Worm (Caenorhabditis elegans) whole organism, young adult: Measurements from ENCODE around the gene C54D1.7.

Experiments used
- B0019.2 ChIP-seq: fragments of 200-800 bp; sonication (Bioruptor generic); conservative IDR thresholded peaks from 2 replicates; pipeline ENCODE4 v1.3.6; 2022; ENCODE audit warnings: missing genetic modification reagents, missing genetic modification characterization, missing compliant biosample characterization
- B0261.1 ChIP-seq: sonication (generic microtip); optimal IDR thresholded peaks from 2 replicates; lab custom pipeline; 2016; ENCODE audit warnings: mild to moderate bottlenecking, missing genetic modification characterization, moderate library complexity, missing compliant biosample characterization
- B0336.3 ChIP-seq: fragments of 200-800 bp; sonication (Bioruptor generic); IDR thresholded peaks from 2 replicates; pipeline ENCODE4 v1.3.6; 2022; ENCODE audit warnings: missing genetic modification characterization, missing compliant biosample characterization
- F49E8.2 ChIP-seq: sonication (generic microtip); optimal IDR thresholded peaks from 3 replicates; lab custom pipeline; 2017; ENCODE audit warnings: missing genetic modification characterization, mild to moderate bottlenecking, missing compliant biosample characterization, antibody characterized with exemption, moderate library complexity; ENCODE audit not compliant: insufficient read depth
- F52B5.7 ChIP-seq: sonication (generic microtip); optimal IDR thresholded peaks from 2 replicates; lab custom pipeline; 2016; ENCODE audit warnings: mild to moderate bottlenecking, missing genetic modification characterization, missing compliant biosample characterization
- K11D2.4 ChIP-seq: fragments of 200-800 bp; sonication (Bioruptor generic); IDR thresholded peaks from 2 replicates; pipeline ENCODE4 v1.3.6; 2022; ENCODE audit warnings: missing genetic modification reagents, missing genetic modification characterization, missing compliant biosample characterization
- T07F8.4 ChIP-seq: sonication (generic microtip); optimal IDR thresholded peaks from 2 replicates; lab custom pipeline; 2016; ENCODE audit warnings: mild to moderate bottlenecking, missing genetic modification characterization, moderate library complexity, missing compliant biosample characterization
- Y56A3A.18 ChIP-seq: fragments of 200-800 bp; sonication (Bioruptor generic); IDR thresholded peaks from 2 replicates; pipeline ENCODE4 v1.3.6; 2022; ENCODE audit warnings: missing genetic modification reagents, missing genetic modification characterization, missing compliant biosample characterization
- ZK185.1 ChIP-seq: sonication (generic microtip); optimal IDR thresholded peaks from 2 replicates; lab custom pipeline; 2016; ENCODE audit warnings: mild to moderate bottlenecking, missing genetic modification characterization, missing compliant biosample characterization; ENCODE audit not compliant: poor library complexity, severe bottlenecking
- aptf-2 ChIP-seq: fragments of 200-800 bp; sonication (Bioruptor generic); conservative IDR thresholded peaks from 2 replicates; pipeline ENCODE4 v1.3.6; 2022; ENCODE audit warnings: missing genetic modification reagents, missing genetic modification characterization, missing compliant biosample characterization
- attf-5 ChIP-seq: fragments of 200-800 bp; sonication (Bioruptor generic); optimal IDR thresholded peaks from 2 replicates; lab custom pipeline; 2018; ENCODE audit warnings: mild to moderate bottlenecking, missing genetic modification characterization, missing compliant biosample characterization
- bed-2 ChIP-seq: fragments of 200-800 bp; sonication (Bioruptor generic); IDR thresholded peaks from 2 replicates; pipeline ENCODE4 v1.3.6; 2022; ENCODE audit warnings: missing genetic modification reagents, missing genetic modification characterization, missing compliant biosample characterization
- chd-7 ChIP-seq: sonication (generic microtip); optimal IDR thresholded peaks from 2 replicates; lab custom pipeline; 2016; ENCODE audit warnings: mild to moderate bottlenecking, missing genetic modification characterization, moderate library complexity, missing compliant biosample characterization
- die-1 ChIP-seq: sonication (generic microtip); optimal IDR thresholded peaks from 2 replicates; lab custom pipeline; 2016; ENCODE audit warnings: missing genotype, mild to moderate bottlenecking, missing genetic modification characterization, missing compliant biosample characterization
- dox-1 ChIP-seq: fragments of 200-800 bp; sonication (Bioruptor generic); IDR thresholded peaks from 2 replicates; pipeline ENCODE4 v1.3.6; 2022; ENCODE audit warnings: missing genetic modification reagents, missing genetic modification characterization, missing compliant biosample characterization
- dpff-1 ChIP-seq: sonication (generic microtip); optimal IDR thresholded peaks from 2 replicates; lab custom pipeline; 2017; ENCODE audit warnings: mild to moderate bottlenecking, missing genetic modification characterization, missing compliant biosample characterization
- efl-1 ChIP-seq: fragments of 150-350 bp; optimal IDR thresholded peaks from 2 replicates; lab custom pipeline; 2014; ENCODE audit warnings: missing biosample characterization, missing genetic modification reagents, missing genetic modification characterization
- egl-18 ChIP-seq: fragments of 200-800 bp; sonication (Bioruptor generic); IDR thresholded peaks from 2 replicates; pipeline ENCODE4 v1.3.6; 2022; ENCODE audit warnings: missing genetic modification reagents, missing genetic modification characterization, missing compliant biosample characterization
- gei-17 ChIP-seq: fragments of 200-800 bp; sonication (Bioruptor generic); optimal IDR thresholded peaks from 2 replicates; lab custom pipeline; 2018; ENCODE audit warnings: mild to moderate bottlenecking, missing genetic modification characterization, missing compliant biosample characterization
- him-1 ChIP-seq: sonication (generic microtip); optimal IDR thresholded peaks from 2 replicates; lab custom pipeline; 2016; ENCODE audit warnings: missing genotype, missing genetic modification reagents, missing genetic modification characterization, missing compliant biosample characterization
- hlh-12 ChIP-seq: sonication (generic microtip); optimal IDR thresholded peaks from 2 replicates; lab custom pipeline; 2016; ENCODE audit warnings: missing genetic modification characterization, missing compliant biosample characterization
- hmg-1.2 ChIP-seq: fragments of 200-800 bp; sonication (Bioruptor generic); IDR thresholded peaks from 2 replicates; pipeline ENCODE4 v1.3.6; 2022; ENCODE audit warnings: missing genetic modification reagents, missing genetic modification characterization, missing compliant biosample characterization
- hmg-20 ChIP-seq: fragments of 200-800 bp; sonication (Bioruptor generic); IDR thresholded peaks from 2 replicates; pipeline ENCODE4 v1.3.6; 2022; ENCODE audit warnings: missing genetic modification reagents, missing genetic modification characterization, missing compliant biosample characterization
- hrde-1 ChIP-seq: sonication (generic microtip); optimal IDR thresholded peaks from 2 replicates; lab custom pipeline; 2016; ENCODE audit warnings: missing genetic modification characterization, mild to moderate bottlenecking, missing compliant biosample characterization, moderate library complexity, missing genotype, missing genetic modification reagents, borderline replicate concordance
- lag-1 ChIP-seq: fragments of 200-800 bp; sonication (Bioruptor generic); IDR thresholded peaks from 2 replicates; pipeline ENCODE4 v1.3.6; 2022; ENCODE audit warnings: missing genetic modification reagents, missing genetic modification characterization, missing compliant biosample characterization
- let-607 ChIP-seq, 2 experiments: fragments of 200-800 bp in 1 of 2; sonication (Bioruptor generic) in 1 of 2; sonication (generic microtip) in 1 of 2; optimal IDR thresholded peaks; 2 replicates each; lab custom pipeline; 2016 to 2018; ENCODE audit warnings: mild to moderate bottlenecking in 2 of 2, missing compliant biosample characterization in 2 of 2, missing genetic modification characterization in 2 of 2, moderate library complexity in 2 of 2, missing genotype in 1 of 2
- lin-26 ChIP-seq: fragments of 200-800 bp; sonication (Bioruptor generic); IDR thresholded peaks from 2 replicates; pipeline ENCODE4 v1.3.6; 2022; ENCODE audit warnings: missing genetic modification reagents, missing genetic modification characterization, missing compliant biosample characterization
- lin-35 ChIP-seq, 3 experiments: fragments of 150-350 bp in 2 of 3; sonication (generic microtip) in 1 of 3; optimal IDR thresholded peaks; 2 replicates each; lab custom pipeline; 2014 to 2018; ENCODE audit warnings: missing biosample characterization in 3 of 3, missing genetic modification characterization in 3 of 3, missing genetic modification reagents in 3 of 3
- lir-1 ChIP-seq: fragments of 200-800 bp; sonication (Bioruptor generic); conservative IDR thresholded peaks from 2 replicates; pipeline ENCODE4 v1.3.6; 2022; ENCODE audit warnings: missing genetic modification reagents, missing genetic modification characterization, missing compliant biosample characterization
- lsl-1 ChIP-seq: fragments of 200-800 bp; sonication (Bioruptor generic); optimal IDR thresholded peaks from 2 replicates; lab custom pipeline; 2018; ENCODE audit warnings: mild to moderate bottlenecking, missing genetic modification characterization, moderate library complexity, missing compliant biosample characterization
- madf-10 ChIP-seq: sonication (generic microtip); optimal IDR thresholded peaks from 2 replicates; lab custom pipeline; 2016; ENCODE audit warnings: mild to moderate bottlenecking, missing genetic modification characterization, missing compliant biosample characterization
- mxl-1 ChIP-seq: sonication (generic microtip); optimal IDR thresholded peaks from 2 replicates; lab custom pipeline; 2016; ENCODE audit warnings: missing genetic modification characterization, missing compliant biosample characterization
- nfya-2 ChIP-seq: fragments of 200-800 bp; sonication (Bioruptor generic); IDR thresholded peaks from 2 replicates; pipeline ENCODE4 v1.3.6; 2022; ENCODE audit warnings: missing genetic modification reagents, missing genetic modification characterization, missing compliant biosample characterization
- nhr-90 ChIP-seq: sonication (generic microtip); optimal IDR thresholded peaks from 2 replicates; lab custom pipeline; 2016; ENCODE audit warnings: missing genotype, mild to moderate bottlenecking, missing genetic modification characterization, missing compliant biosample characterization
- rcor-1 ChIP-seq: fragments of 200-800 bp; sonication (Bioruptor generic); IDR thresholded peaks from 2 replicates; pipeline ENCODE4 v1.3.6; 2022; ENCODE audit warnings: missing genetic modification reagents, missing genetic modification characterization, missing compliant biosample characterization
- repo-1 ChIP-seq: sonication (generic microtip); optimal IDR thresholded peaks from 2 replicates; lab custom pipeline; 2017; ENCODE audit warnings: mild to moderate bottlenecking, missing genetic modification characterization, missing compliant biosample characterization
- snpc-1.3 ChIP-seq: sonication (generic microtip); optimal IDR thresholded peaks from 2 replicates; lab custom pipeline; 2017; ENCODE audit warnings: missing genetic modification characterization, mild to moderate bottlenecking, missing compliant biosample characterization, antibody characterized with exemption, moderate library complexity, missing genotype, missing genetic modification reagents; ENCODE audit not compliant: insufficient read depth
- snpc-3.4 ChIP-seq: sonication (generic microtip); optimal IDR thresholded peaks from 2 replicates; lab custom pipeline; 2017; ENCODE audit warnings: missing genetic modification characterization, mild to moderate bottlenecking, missing compliant biosample characterization, antibody characterized with exemption, moderate library complexity, missing genotype, missing genetic modification reagents
- snpc-4 ChIP-seq, 5 experiments: fragments of 150-350 bp in 1 of 5; sonication (generic microtip) in 4 of 5; optimal IDR thresholded peaks; 2 replicates each; lab custom pipeline; 2014 to 2018; ENCODE audit warnings: missing genetic modification characterization in 5 of 5, missing biosample characterization in 3 of 5, antibody characterized with exemption in 2 of 5, mild to moderate bottlenecking in 2 of 5, missing compliant biosample characterization in 2 of 5, missing genotype in 2 of 5, moderate library complexity in 2 of 5, missing genetic modification reagents in 1 of 5
- somi-1 ChIP-seq: fragments of 200-800 bp; sonication (Bioruptor generic); optimal IDR thresholded peaks from 2 replicates; lab custom pipeline; 2018; ENCODE audit warnings: mild to moderate bottlenecking, missing genetic modification characterization, missing compliant biosample characterization
- tbp1 ChIP-seq: fragments of 200-800 bp; sonication (Bioruptor generic); optimal IDR thresholded peaks from 2 replicates; lab custom pipeline; 2018; ENCODE audit warnings: mild to moderate bottlenecking, missing genetic modification characterization, missing compliant biosample characterization
- zfh-2 ChIP-seq: fragments of 200-800 bp; sonication (Bioruptor generic); conservative IDR thresholded peaks from 2 replicates; pipeline ENCODE4 v1.3.6; 2022; ENCODE audit warnings: missing genetic modification reagents, missing genetic modification characterization, missing compliant biosample characterization
- ztf-25 ChIP-seq: fragments of 200-800 bp; sonication (Bioruptor generic); IDR thresholded peaks from 2 replicates; pipeline ENCODE4 v1.3.6; 2022; ENCODE audit warnings: missing genetic modification reagents, missing genetic modification characterization, missing compliant biosample characterization
- ztf-26 ChIP-seq: sonication (generic microtip); optimal IDR thresholded peaks from 2 replicates; lab custom pipeline; 2017; ENCODE audit warnings: missing genetic modification characterization, missing compliant biosample characterization

Gene C54D1.7

ce11 chrX:7181627-7182026 is 25.8 kb upstream of the C54D1.7 start (continued):
- TF ChIP-seq B0336.3 (GFP tag; lab: Robert Waterston, UW) (no peak), hrde-1 (tag; lab: Kevin White, UChicago) (no peak), madf-10 (tag; lab: Kevin White, UChicago) (peak; percentile 77), lir-1 (GFP tag; lab: Robert Waterston, UW) (peak; percentile 72), zfh-2 (GFP tag; lab: Robert Waterston, UW) (no peak), attf-5 (GFP tag; lab: Kevin White, UChicago) (no peak), repo-1 (tag; lab: Kevin White, UChicago) (peak; percentile 97), dox-1 (GFP tag; lab: Robert Waterston, UW) (peak; percentile 97; the same call in 1 of the 2 replicates), hmg-20 (GFP tag; lab: Robert Waterston, UW) (peak; percentile 92), B0019.2 (GFP tag; lab: Robert Waterston, UW) (no peak), snpc-3.4 (tag; lab: Kevin White, UChicago) (no peak), lag-1 (GFP tag; lab: Robert Waterston, UW) (no peak), T07F8.4 (tag; lab: Kevin White, UChicago) (peak; percentile 26), lsl-1 (no peak), gei-17 (peak; percentile 96), lin-26 (GFP tag; lab: Robert Waterston, UW) (peak; percentile 65; the same call in 1 of the 2 replicates), ztf-26 (tag; lab: Kevin White, UChicago) (peak; percentile 98), ztf-25 (no peak), F52B5.7 (tag; lab: Kevin White, UChicago) (no peak), nhr-90 (no peak)
- TF ChIP-seq, all 124 proteins: peak for 47

DNA sequence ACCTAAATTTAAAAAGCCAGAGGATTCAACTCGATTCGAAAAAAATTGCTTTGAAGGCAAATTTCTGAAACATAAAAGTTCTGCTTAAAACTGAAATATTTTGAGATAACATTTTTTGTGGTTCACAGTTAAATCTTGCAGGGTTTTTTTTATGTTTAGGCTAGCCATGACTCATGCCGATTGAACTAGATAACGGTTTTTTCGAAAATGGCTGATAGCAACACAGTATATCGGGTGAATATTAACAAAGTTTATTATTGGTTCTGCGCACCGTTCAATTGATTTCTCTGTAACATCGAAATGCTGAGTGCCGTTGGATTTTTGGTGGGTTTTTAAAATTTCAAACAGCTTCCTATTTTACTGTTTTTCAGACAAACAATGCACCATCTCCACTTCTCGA is 21.5 kb upstream of the C54D1.7 start, which contains the start of gene F43E12.1:
TSS of gene F43E12.1 (plus strand) at position 301 of the 400 bp plus-strand sequence.
- TF ChIP-seq efl-1 (no peak), nfya-2 (no peak), die-1 (tag; lab: Kevin White, UChicago) (no peak), aptf-2 (GFP tag; lab: Robert Waterston, UW) (no peak), somi-1 (no peak), egl-18 (GFP tag; lab: Robert Waterston, UW) (no peak), lsl-1 (no peak)

ce11 chrX:7176817-7177216 is 21.0 kb upstream of the C54D1.7 start:
- peak; percentile 70 for TF ChIP-seq B0261.1
- TF ChIP-seq rcor-1 (GFP tag; lab: Robert Waterston, UW): peak; percentile 41; the same call in 1 of the 2 replicates
- TF ChIP-seq lin-26 (GFP tag; lab: Robert Waterston, UW): peak; percentile 81
- TF ChIP-seq hlh-12 (tag; lab: Kevin White, UChicago): no peak
- TF ChIP-seq nhr-90: peak; percentile 55
- peak; percentile 32 for TF ChIP-seq snpc-4 (GFP tag; optimal IDR thresholded peaks at IDR 0.05; lab: Kevin White, UChicago)
- TF ChIP-seq snpc-4 (tag; optimal IDR thresholded peaks at IDR 0.05; lab: Kevin White, UChicago): peak in 1 of 4 experiments; percentile 68
- TF ChIP-seq die-1 (tag; lab: Kevin White, UChicago): peak; percentile 57
- peak; percentile 54 for TF ChIP-seq snpc-1.3 (tag; lab: Kevin White, UChicago)
- peak; percentile 70 for TF ChIP-seq ZK185.1
- peak; percentile 2 for TF ChIP-seq mxl-1 (tag; lab: Kevin White, UChicago)
- TF ChIP-seq Y56A3A.18 (GFP tag; lab: Robert Waterston, UW): 0 out of 2 replicates have a peak, but pooled peaks have one; percentile 48
- TF ChIP-seq lin-35 (GFP tag; optimal IDR thresholded peaks at IDR 0.05; lab: Kevin White, UChicago): peak in 1 of 3 experiments; percentile 3
- TF ChIP-seq chd-7 (tag; lab: Kevin White, UChicago): no peak
- TF ChIP-seq him-1 (tag; lab: Kevin White, UChicago): peak; percentile 77
- no peak for TF ChIP-seq K11D2.4 (GFP tag; lab: Robert Waterston, UW)
- TF ChIP-seq tbp1 (GFP tag; lab: Kevin White, UChicago): peak; percentile 87
- no peak for TF ChIP-seq nfya-2
- TF ChIP-seq bed-2 (GFP tag; lab: Robert Waterston, UW): no peak
- TF ChIP-seq let-607 (tag; optimal IDR thresholded peaks at IDR 0.05; lab: Kevin White, UChicago): peak in 1 of 2 experiments; percentile 11
- peak; percentile 35 for TF ChIP-seq F49E8.2 (tag; lab: Kevin White, UChicago)
- no peak for TF ChIP-seq dpff-1 (tag; lab: Kevin White, UChicago)
- TF ChIP-seq hmg-1.2 (GFP tag; lab: Robert Waterston, UW): peak; percentile 32; the same call in 1 of the 2 replicates
- 0 out of 2 replicates have a peak, but pooled peaks have one; percentile 32 for TF ChIP-seq ztf-25
